Fruit fly (Drosophila melanogaster) whole organism, embryonic: ENCODE data around the gene Ilp7.

Experiments
- ATbp ChIP-seq: fragments of 200-800 bp; sonication (Bioruptor generic); optimal IDR thresholded peaks from 2 replicates; lab custom pipeline; 2017; ENCODE audit warnings: missing biosample characterization, mild to moderate bottlenecking, missing genetic modification characterization, missing genetic modification reagents
- Asciz ChIP-seq: fragments of 200-800 bp; sonication (Bioruptor generic); optimal IDR thresholded peaks from 2 replicates; lab custom pipeline; 2017; ENCODE audit warnings: missing biosample characterization, mild to moderate bottlenecking, missing genetic modification characterization, missing genetic modification reagents
- Atf6 ChIP-seq: fragments of 200-800 bp; sonication (Bioruptor generic); IDR thresholded peaks from 2 replicates; pipeline ENCODE4 v1.3.6; 2022; ENCODE audit warnings: missing biosample characterization, missing genetic modification characterization
- Awh ChIP-seq: fragments of 200-800 bp; sonication (Bioruptor generic); IDR thresholded peaks from 2 replicates; pipeline ENCODE4, ENCODE4 v1.3.6; 2022; ENCODE audit warnings: missing biosample characterization, missing genetic modification characterization
- BEAF-32 ChIP-seq: fragments of 200-800 bp; sonication (Bioruptor generic); optimal IDR thresholded peaks from 3 replicates; lab custom pipeline; 2017; ENCODE audit warnings: missing biosample characterization, missing genetic modification characterization, mild to moderate bottlenecking, moderate library complexity, missing genetic modification reagents
- CG13123 ChIP-seq: fragments of 200-800 bp; sonication (Bioruptor generic); optimal IDR thresholded peaks from 2 replicates; lab custom pipeline; 2016; ENCODE audit warnings: missing biosample characterization, missing genetic modification characterization
- CG14014 ChIP-seq: fragments of 200-800 bp; sonication (Bioruptor generic); IDR thresholded peaks from 2 replicates; pipeline ENCODE4 v1.3.6; 2022; ENCODE audit warnings: missing biosample characterization, missing genetic modification characterization
- CG15011 ChIP-seq: fragments of 200-800 bp; sonication (Bioruptor generic); optimal IDR thresholded peaks from 3 replicates; lab custom pipeline; 2018; ENCODE audit warnings: missing biosample characterization, mild to moderate bottlenecking, missing genetic modification characterization
- CG15269 ChIP-seq: fragments of 200-800 bp; sonication (Bioruptor generic); optimal IDR thresholded peaks from 2 replicates; lab custom pipeline; 2018; ENCODE audit warnings: missing biosample characterization, mild to moderate bottlenecking, missing genetic modification characterization, moderate library complexity
- CG1529 ChIP-seq: fragments of 200-800 bp; sonication (Bioruptor generic); optimal IDR thresholded peaks from 3 replicates; lab custom pipeline; 2018; ENCODE audit warnings: missing biosample characterization, missing genetic modification characterization
- CG1647 ChIP-seq: fragments of 200-800 bp; sonication (Bioruptor generic); optimal IDR thresholded peaks from 3 replicates; lab custom pipeline; 2016; ENCODE audit warnings: missing biosample characterization, missing genetic modification characterization
- CG16863 ChIP-seq: fragments of 200-800 bp; sonication (Bioruptor generic); optimal IDR thresholded peaks from 3 replicates; lab custom pipeline; 2016; ENCODE audit warnings: missing biosample characterization, missing genetic modification characterization
- CG2712 ChIP-seq: fragments of 200-800 bp; optimal IDR thresholded peaks from 3 replicates; lab custom pipeline; 2019; ENCODE audit warnings: missing biosample characterization, mild to moderate bottlenecking, missing genetic modification characterization, moderate library complexity
- CG31388 ChIP-seq: fragments of 200-800 bp; sonication (Bioruptor generic); optimal IDR thresholded peaks from 2 replicates; lab custom pipeline; 2016; ENCODE audit warnings: missing biosample characterization, missing genetic modification characterization
- CG3163 ChIP-seq: fragments of 200-800 bp; sonication (Bioruptor generic); optimal IDR thresholded peaks from 3 replicates; lab custom pipeline; 2016; ENCODE audit warnings: missing biosample characterization, missing genetic modification characterization
- CG3847 ChIP-seq: fragments of 200-800 bp; sonication (Bioruptor generic); IDR thresholded peaks from 2 replicates; pipeline ENCODE4 v1.3.6; 2022; ENCODE audit warnings: missing biosample characterization, missing genetic modification characterization
- CG4820 ChIP-seq: fragments of 200-800 bp; sonication (Bioruptor generic); optimal IDR thresholded peaks from 3 replicates; lab custom pipeline; 2016; ENCODE audit warnings: missing biosample characterization, missing genetic modification characterization
- CG7357 ChIP-seq: fragments of 200-800 bp; sonication (Bioruptor generic); IDR thresholded peaks from 3 replicates; pipeline ENCODE4 v1.3.6; 2022; ENCODE audit warnings: missing biosample characterization, missing genetic modification characterization
- CG7372 ChIP-seq: fragments of 200-800 bp; sonication (Bioruptor generic); IDR thresholded peaks from 2 replicates; pipeline ENCODE4 v1.3.6; 2022; ENCODE audit warnings: missing biosample characterization, missing genetic modification characterization
- CG8281 ChIP-seq: fragments of 200-800 bp; sonication (Bioruptor generic); optimal IDR thresholded peaks from 2 replicates; lab custom pipeline; 2018; ENCODE audit warnings: missing biosample characterization, mild to moderate bottlenecking, missing genetic modification characterization, moderate library complexity
- CG8290 ChIP-seq, 3 experiments: fragments of 200-800 bp; sonication (Bioruptor generic); optimal IDR thresholded peaks; 2 replicates each; lab custom pipeline; 2016 to 2019; ENCODE audit warnings: missing biosample characterization in 3 of 3, missing genetic modification characterization in 3 of 3, mild to moderate bottlenecking in 2 of 3, moderate library complexity in 1 of 3
- Chrac-16 ChIP-seq: fragments of 200-800 bp; sonication (Bioruptor generic); optimal IDR thresholded peaks from 3 replicates; lab custom pipeline; 2016; ENCODE audit warnings: missing biosample characterization, missing genetic modification characterization
- Dip2 ChIP-seq: fragments of 200-800 bp; sonication (Bioruptor generic); IDR thresholded peaks from 2 replicates; pipeline ENCODE4 v1.3.6; 2022; ENCODE audit warnings: missing biosample characterization, missing genetic modification characterization
- Eip74EF ChIP-seq, 2 experiments: fragments of 200-800 bp in 1 of 2; fragments of >200 bp in 1 of 2; sonication (Bioruptor generic) in 1 of 2; optimal IDR thresholded peaks; 2 replicates each; lab custom pipeline; 2017 to 2019; ENCODE audit warnings: missing biosample characterization in 2 of 2, missing genetic modification characterization in 2 of 2, mild to moderate bottlenecking in 1 of 2, moderate library complexity in 1 of 2
- HLH4C ChIP-seq: fragments of 200-800 bp; sonication (Bioruptor generic); IDR thresholded peaks from 3 replicates; pipeline ENCODE4 v1.3.6; 2022; ENCODE audit warnings: missing biosample characterization, missing genetic modification characterization; ENCODE audit not compliant: partially characterized antibody
- Hr3 ChIP-seq: fragments of 200-800 bp; sonication (Bioruptor generic); optimal IDR thresholded peaks from 3 replicates; lab custom pipeline; 2016; ENCODE audit warnings: missing biosample characterization, missing genetic modification characterization
- Myb ChIP-seq: fragments of 200-800 bp; sonication (Bioruptor generic); optimal IDR thresholded peaks from 2 replicates; lab custom pipeline; 2016; ENCODE audit warnings: missing biosample characterization, missing genetic modification characterization
- NC2α ChIP-seq: fragments of 200-800 bp; sonication (Bioruptor generic); optimal IDR thresholded peaks from 2 replicates; lab custom pipeline; 2016; ENCODE audit warnings: missing biosample characterization, missing genetic modification characterization
- Neu2 ChIP-seq: fragments of 200-800 bp; sonication (Bioruptor generic); optimal IDR thresholded peaks from 3 replicates; lab custom pipeline; 2016; ENCODE audit warnings: missing biosample characterization, missing genetic modification characterization, borderline replicate concordance
- Optix ChIP-seq: fragments of 200-800 bp; sonication (Bioruptor generic); IDR thresholded peaks from 3 replicates; pipeline ENCODE4 v1.3.6; 2022; ENCODE audit warnings: missing biosample characterization, missing genetic modification characterization
- Sry-δ ChIP-seq: fragments of 200-800 bp; sonication (Bioruptor generic); optimal IDR thresholded peaks from 2 replicates; lab custom pipeline; 2016; ENCODE audit warnings: missing biosample characterization, missing genetic modification characterization
- Usf ChIP-seq: fragments of 200-800 bp; sonication (Bioruptor generic); optimal IDR thresholded peaks from 2 replicates; lab custom pipeline; 2017; ENCODE audit warnings: missing genotype, missing biosample characterization, missing genetic modification characterization
- Vsx1 ChIP-seq: fragments of 200-800 bp; sonication (Bioruptor generic); optimal IDR thresholded peaks from 2 replicates; lab custom pipeline; 2017; ENCODE audit warnings: missing biosample characterization, mild to moderate bottlenecking, missing genetic modification characterization, missing genetic modification reagents
- ato ChIP-seq: fragments of 200-800 bp; sonication (Bioruptor generic); IDR thresholded peaks from 2 replicates; pipeline ENCODE4 v1.3.6; 2022; ENCODE audit warnings: missing biosample characterization, missing genetic modification characterization; ENCODE audit not compliant: partially characterized antibody
- crp ChIP-seq, 2 experiments: fragments of 200-800 bp; sonication (Bioruptor generic); optimal IDR thresholded peaks; 2 replicates in 1 of 2; 3 replicates in 1 of 2; lab custom pipeline; 2017; ENCODE audit warnings: missing biosample characterization in 2 of 2, missing genetic modification characterization in 2 of 2, mild to moderate bottlenecking in 1 of 2, moderate library complexity in 1 of 2
- ftz-f1 ChIP-seq: fragments of 200-800 bp; sonication (Bioruptor generic); optimal IDR thresholded peaks from 2 replicates; lab custom pipeline; 2016; ENCODE audit warnings: missing biosample characterization, missing genetic modification characterization
- h ChIP-seq: fragments of >200 bp; optimal IDR thresholded peaks from 2 replicates; lab custom pipeline; 2017
- lbe ChIP-seq: fragments of 200-800 bp; sonication (Bioruptor generic); optimal IDR thresholded peaks from 2 replicates; lab custom pipeline; 2016; ENCODE audit warnings: missing biosample characterization, mild to moderate bottlenecking, missing genetic modification characterization
- lola ChIP-seq, 3 experiments: fragments of >200 bp in 2 of 3; fragments of 200-800 bp in 1 of 3; sonication (Bioruptor generic) in 1 of 3; optimal IDR thresholded peaks; 2 replicates each; lab custom pipeline; 2017 to 2019; ENCODE audit warnings: missing biosample characterization in 3 of 3, missing genetic modification characterization in 3 of 3, mild to moderate bottlenecking in 1 of 3, moderate library complexity in 1 of 3
- pho ChIP-seq: fragments of 200-800 bp; sonication (Bioruptor generic); optimal IDR thresholded peaks from 2 replicates; lab custom pipeline; 2016; ENCODE audit warnings: missing biosample characterization, missing genetic modification characterization
- pita ChIP-seq: fragments of 200-800 bp; sonication (Bioruptor generic); optimal IDR thresholded peaks from 2 replicates; lab custom pipeline; 2017; ENCODE audit warnings: missing biosample characterization, mild to moderate bottlenecking, missing genetic modification characterization
- run ChIP-seq: fragments of 200-800 bp; sonication (Bioruptor generic); optimal IDR thresholded peaks from 3 replicates; lab custom pipeline; 2018; ENCODE audit warnings: missing biosample characterization, mild to moderate bottlenecking, missing genetic modification characterization
- tll ChIP-seq, 2 experiments: fragments of 200-800 bp in 1 of 2; fragments of >200 bp in 1 of 2; sonication (Bioruptor generic) in 1 of 2; optimal IDR thresholded peaks; 2 replicates each; lab custom pipeline; 2017 to 2019; ENCODE audit warnings: missing biosample characterization in 2 of 2, missing genetic modification characterization in 2 of 2, mild to moderate bottlenecking in 1 of 2, moderate library complexity in 1 of 2
- vnd ChIP-seq: fragments of 200-800 bp; sonication (Bioruptor generic); IDR thresholded peaks from 3 replicates; pipeline ENCODE4 v1.3.6; 2022; ENCODE audit warnings: missing biosample characterization, missing genetic modification characterization; ENCODE audit not compliant: partially characterized antibody
- zfh2 ChIP-seq: fragments of 200-800 bp; sonication (Bioruptor generic); optimal IDR thresholded peaks from 2 replicates; lab custom pipeline; 2016; ENCODE audit warnings: missing biosample characterization, missing genetic modification characterization

Gene Ilp7

dm6 chrX:3686469-3687410 lies 19.3 kb downstream of the Ilp7 start (continued):
- TF ChIP-seq ftz-f1 (GFP tag; lab: Kevin White, UChicago) (no peak), pita (no peak), CG1647 (GFP tag; lab: Kevin White, UChicago) (no peak)

DNA sequence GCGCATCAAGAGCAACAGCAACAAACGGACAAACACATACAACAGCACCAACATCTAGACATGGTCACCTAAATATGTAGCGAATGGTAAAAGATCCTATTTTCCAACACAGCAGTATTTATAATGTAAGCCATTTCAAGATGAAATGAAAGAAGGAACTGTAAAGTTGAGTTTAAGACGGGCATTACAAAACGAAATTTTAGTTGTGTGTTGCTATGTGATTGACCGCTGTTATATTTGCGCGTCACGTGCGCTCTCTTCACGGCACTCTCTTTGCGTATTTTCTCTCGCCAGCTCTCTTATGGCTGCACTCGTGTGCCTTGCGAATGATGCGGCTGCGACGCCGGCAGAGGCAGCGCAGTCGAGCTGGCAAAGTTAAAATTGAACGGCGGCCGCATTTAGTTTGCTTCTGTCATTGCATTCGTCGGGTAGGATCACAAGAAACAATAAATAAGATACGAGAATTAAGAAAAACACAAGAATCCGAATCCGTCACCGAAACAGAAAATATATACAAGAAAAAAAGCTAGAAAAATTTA lies 20.5 kb downstream of the Ilp7 start:
- TF ChIP-seq CG4820 (GFP tag; lab: Kevin White, UChicago) (peak; percentile 48), lola (GFP tag; optimal IDR thresholded peaks at IDR 0.05; lab: Kevin White, UChicago) (peak in 1 of 3 experiments; percentile 54), CG3163 (GFP tag; lab: Kevin White, UChicago) (peak; percentile 98), CG7372 (GFP tag; lab: Robert Waterston, UW) (no peak), Myb (GFP tag; lab: Kevin White, UChicago) (peak; percentile 40), CG7357 (GFP tag; lab: Robert Waterston, UW) (peak; percentile 26; the same call in 1 of the 3 replicates), BEAF-32 (GFP tag; lab: Kevin White, UChicago) (no peak), Neu2 (no peak), CG3847 (0 out of 2 replicates have a peak, but pooled peaks have one; percentile 20), CG1529 (GFP tag; lab: Kevin White, UChicago) (peak; percentile 57), NC2α (GFP tag; lab: Kevin White, UChicago) (no peak), run (no peak), CG13123 (GFP tag; lab: Kevin White, UChicago) (peak; percentile 18), CG14014 (GFP tag; lab: Robert Waterston, UW) (0 out of 2 replicates have a peak, but pooled peaks have one; percentile 54), Asciz (GFP tag; lab: Kevin White, UChicago) (peak; percentile 66), pho (GFP tag; lab: Kevin White, UChicago) (peak; percentile 23), CG16863 (GFP tag; lab: Kevin White, UChicago) (peak; percentile 71), CG15269 (peak; percentile 45), crp (GFP tag; optimal IDR thresholded peaks at IDR 0.05; lab: Kevin White, UChicago) (no peak), tll (GFP tag; optimal IDR thresholded peaks at IDR 0.05; lab: Kevin White, UChicago) (no peak), Usf (GFP tag; lab: Kevin White, UChicago) (no peak), Optix (GFP tag; lab: Robert Waterston, UW) (peak; percentile 67; the same call in 2 of the 3 replicates), Eip74EF (GFP tag; optimal IDR thresholded peaks at IDR 0.05; lab: Kevin White, UChicago) (peak in 1 of 2 experiments; percentile 2), CG8290 (GFP tag; optimal IDR thresholded peaks at IDR 0.05; lab: Kevin White, UChicago) (no peak), CG8290 (tag; optimal IDR thresholded peaks at IDR 0.05; lab: Kevin White, UChicago) (peak in 1 of 2 experiments; percentile 68), vnd (no peak), HLH4C (no peak), Sry-δ (peak; percentile 16), h (lab: Kevin White, UChicago) (no peak), CG2712 (tag; lab: Kevin White, UChicago) (peak; percentile 68), Chrac-16 (GFP tag; lab: Kevin White, UChicago) (peak; percentile 29), ato (GFP tag; lab: Robert Waterston, UW) (no peak), zfh2 (GFP tag; lab: Kevin White, UChicago) (peak; percentile 47), Atf6 (GFP tag; lab: Robert Waterston, UW) (peak; percentile 51; the same call in 1 of the 2 replicates), Hr3 (GFP tag; lab: Kevin White, UChicago) (peak; percentile 6), ATbp (GFP tag; lab: Kevin White, UChicago) (peak; percentile 58), CG31388 (GFP tag; lab: Kevin White, UChicago) (no peak), CG8281 (tag; lab: Kevin White, UChicago) (no peak), Vsx1 (no peak), Dip2 (GFP tag; lab: Robert Waterston, UW) (no peak), Awh (GFP tag; lab: Robert Waterston, UW) (0 out of 2 replicates have a peak, but pooled peaks have one; percentile 22), lbe (GFP tag; lab: Kevin White, UChicago) (no peak), CG15011 (GFP tag; lab: Kevin White, UChicago) (no peak)
